Worm (Caenorhabditis elegans) whole organism, midembryonic: ENCODE data around the gene Y60A9.1.

ENCODE experiments used
- cog-1 ChIP-seq: sonication (generic microtip); optimal IDR thresholded peaks from 2 replicates; lab custom pipeline; 2016; ENCODE audit warnings: missing genetic modification characterization, missing compliant biosample characterization
- flt-1 ChIP-seq: fragments of 200-800 bp; sonication (Bioruptor generic); IDR thresholded peaks from 2 replicates; pipeline ENCODE4 v1.3.6; 2022; ENCODE audit warnings: missing genetic modification characterization, missing compliant biosample characterization
- klf-2 ChIP-seq: fragments of 200-800 bp; sonication (Bioruptor generic); conservative IDR thresholded peaks from 2 replicates; pipeline ENCODE4 v1.3.6; 2022; ENCODE audit warnings: missing genetic modification reagents, missing genetic modification characterization, missing compliant biosample characterization
- med-1 ChIP-seq: sonication (generic microtip); optimal IDR thresholded peaks from 2 replicates; lab custom pipeline; 2017; ENCODE audit warnings: missing genetic modification characterization, mild to moderate bottlenecking, missing compliant biosample characterization, antibody characterized with exemption, missing genetic modification reagents; ENCODE audit not compliant: insufficient read depth
- ref-1 ChIP-seq: fragments of 200-800 bp; sonication (Bioruptor generic); conservative IDR thresholded peaks from 2 replicates; pipeline ENCODE4 v1.3.6; 2022; ENCODE audit warnings: missing genetic modification reagents, missing genetic modification characterization, missing compliant biosample characterization
- tab-1 ChIP-seq: fragments of 200-800 bp; sonication (Bioruptor generic); IDR thresholded peaks from 2 replicates; pipeline ENCODE4 v1.3.6; 2022; ENCODE audit warnings: missing genetic modification characterization, missing compliant biosample characterization
- ztf-23 ChIP-seq: fragments of 200-800 bp; sonication (Bioruptor generic); IDR thresholded peaks from 2 replicates; pipeline ENCODE4 v1.3.6; 2022; ENCODE audit warnings: missing genetic modification reagents, missing genetic modification characterization, missing compliant biosample characterization

DNA sequence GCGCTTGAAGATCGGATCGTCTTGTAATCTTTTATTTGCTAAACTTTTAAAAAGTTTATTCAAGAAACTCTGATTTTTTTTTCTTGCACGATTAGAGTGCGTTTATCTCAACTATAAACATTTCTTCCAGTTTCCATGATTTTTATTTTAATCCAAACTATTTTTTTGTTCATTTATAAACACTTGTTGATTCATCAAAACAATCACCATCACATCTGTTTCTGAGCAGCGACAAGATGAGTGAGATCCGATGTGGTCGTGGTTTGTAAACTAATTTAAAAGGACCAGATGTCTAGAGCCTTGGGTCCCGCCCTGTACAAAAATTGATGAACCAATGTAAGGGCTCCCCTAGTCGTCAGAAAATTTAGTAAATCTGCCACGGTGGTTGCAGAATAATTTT, 6.1 kb upstream of the Y60A9.1 start:
- no peak for TF ChIP-seq ztf-23
- TF ChIP-seq med-1, result no peak
- no peak for TF ChIP-seq flt-1 (GFP tag; lab: Robert Waterston, UW)
- TF ChIP-seq klf-2 (GFP tag; lab: Robert Waterston, UW), result no peak
- no peak for TF ChIP-seq cog-1 (tag; lab: Kevin White, UChicago)
- no peak for TF ChIP-seq ref-1 (GFP tag; lab: Robert Waterston, UW)
- no peak for TF ChIP-seq tab-1
